Worm (Caenorhabditis elegans) whole organism, L4 larva: ENCODE results near the gene pfk-1.2.

Source experiments
- R02D3.7 ChIP-seq: fragments of 150-350 bp; sonication (generic microtip); optimal IDR thresholded peaks from 3 replicates; lab custom pipeline; 2014; ENCODE audit warnings: missing biosample characterization, missing genetic modification characterization
- T26A8.4 ChIP-seq: fragments of 200-800 bp; sonication (Bioruptor generic); IDR thresholded peaks from 2 replicates; pipeline ENCODE4 v1.3.6; 2022; ENCODE audit warnings: missing genetic modification characterization, missing compliant biosample characterization
- Y48G9A.11 ChIP-seq: fragments of 200-800 bp; sonication (Bioruptor generic); IDR thresholded peaks from 2 replicates; pipeline ENCODE4 v1.3.6; 2022; ENCODE audit warnings: missing genetic modification reagents, missing genetic modification characterization, missing compliant biosample characterization
- ZK337.2 ChIP-seq: fragments of 200-800 bp; sonication (Bioruptor generic); IDR thresholded peaks from 2 replicates; pipeline ENCODE4 v1.3.6; 2022; ENCODE audit warnings: missing genetic modification reagents, missing genetic modification characterization, missing compliant biosample characterization
- aha-1 ChIP-seq: fragments of 150-350 bp; peaks from one replicate; lab custom pipeline; 2014; ENCODE audit warnings: missing biosample characterization, missing genetic modification characterization
- ama-1 ChIP-seq: fragments of 150-350 bp; optimal IDR thresholded peaks from 2 replicates; lab custom pipeline; 2014; ENCODE audit warnings: inconsistent platforms, mixed read lengths
- arid-1 ChIP-seq: fragments of 200-800 bp; sonication (Bioruptor generic); conservative IDR thresholded peaks from 2 replicates; pipeline ENCODE4 v1.3.6; 2022; ENCODE audit warnings: missing genetic modification reagents, missing genetic modification characterization, missing compliant biosample characterization
- ceh-32 ChIP-seq: sonication (generic microtip); optimal IDR thresholded peaks from 2 replicates; lab custom pipeline; 2016; ENCODE audit warnings: mild to moderate bottlenecking, missing genetic modification characterization, missing compliant biosample characterization; ENCODE audit not compliant: poor library complexity
- ceh-82 ChIP-seq: sonication (generic microtip); optimal IDR thresholded peaks from 2 replicates; lab custom pipeline; 2017; ENCODE audit warnings: missing biosample characterization, missing genetic modification characterization
- ces-1 ChIP-seq: fragments of 150-350 bp; sonication (generic microtip); optimal IDR thresholded peaks from 4 replicates; lab custom pipeline; 2014; ENCODE audit warnings: missing biosample characterization, missing genetic modification reagents, missing genetic modification characterization
- ctbp-1 ChIP-seq: fragments of 200-800 bp; sonication (Bioruptor generic); IDR thresholded peaks from 2 replicates; pipeline ENCODE4 v1.3.6; 2022; ENCODE audit warnings: missing genetic modification reagents, missing genetic modification characterization, missing compliant biosample characterization
- daf-16 ChIP-seq, 3 experiments: sonication (generic microtip); optimal IDR thresholded peaks; 2 replicates each; lab custom pipeline; 2016 to 2017; ENCODE audit warnings: missing genetic modification characterization in 3 of 3, missing genetic modification reagents in 3 of 3, mild to moderate bottlenecking in 2 of 3, missing compliant biosample characterization in 2 of 3, missing biosample characterization in 1 of 3, moderate library complexity in 1 of 3
- daf-19 ChIP-seq: fragments of 200-800 bp; sonication (Bioruptor generic); conservative IDR thresholded peaks from 2 replicates; pipeline ENCODE4 v1.3.6; 2022; ENCODE audit warnings: missing genetic modification characterization, missing compliant biosample characterization
- dmd-9 ChIP-seq: fragments of 200-800 bp; sonication (Bioruptor generic); IDR thresholded peaks from 2 replicates; pipeline ENCODE4 v1.3.6; 2022; ENCODE audit warnings: missing genetic modification reagents, missing genetic modification characterization, missing compliant biosample characterization
- dve-1 ChIP-seq: sonication (generic microtip); optimal IDR thresholded peaks from 2 replicates; lab custom pipeline; 2017; ENCODE audit warnings: antibody characterized with exemption, mild to moderate bottlenecking, missing genetic modification characterization, missing compliant biosample characterization; ENCODE audit not compliant: insufficient read depth
- fkh-10 ChIP-seq: fragments of 150-350 bp; optimal IDR thresholded peaks from 2 replicates; lab custom pipeline; 2014; ENCODE audit warnings: missing biosample characterization, missing genetic modification reagents, missing genetic modification characterization
- hif-1 ChIP-seq, 2 experiments: sonication (generic microtip); optimal IDR thresholded peaks; 2 replicates each; lab custom pipeline; 2016 to 2017; ENCODE audit warnings: missing compliant biosample characterization in 2 of 2, missing genetic modification characterization in 2 of 2, missing genetic modification reagents in 2 of 2, missing genotype in 2 of 2, mild to moderate bottlenecking in 1 of 2
- hlh-11 ChIP-seq: fragments of 200-800 bp; sonication (Bioruptor generic); optimal IDR thresholded peaks from 2 replicates; lab custom pipeline; 2018; ENCODE audit warnings: mild to moderate bottlenecking, missing genetic modification characterization, missing compliant biosample characterization
- lin-1 ChIP-seq: fragments of 200-800 bp; sonication (Bioruptor generic); IDR thresholded peaks from 2 replicates; pipeline ENCODE4 v1.3.6; 2022; ENCODE audit warnings: missing genetic modification reagents, missing genetic modification characterization, missing compliant biosample characterization
- lin-29 ChIP-seq: fragments of 200-800 bp; sonication (Bioruptor generic); IDR thresholded peaks from 2 replicates; pipeline ENCODE4 v1.3.6; 2022; ENCODE audit warnings: missing genetic modification reagents, missing genetic modification characterization, missing compliant biosample characterization
- mdl-1 ChIP-seq, 2 experiments: fragments of 150-350 bp in 1 of 2; sonication (generic microtip) in 1 of 2; optimal IDR thresholded peaks; 2 replicates each; lab custom pipeline; 2014 to 2017; ENCODE audit warnings: missing biosample characterization in 2 of 2, missing genetic modification characterization in 2 of 2
- mep-1 ChIP-seq: fragments of 150-350 bp; sonication (generic microtip); optimal IDR thresholded peaks from 3 replicates; lab custom pipeline; 2014; ENCODE audit warnings: missing biosample characterization, missing genetic modification characterization
- nhr-28 ChIP-seq: fragments of 150-350 bp; optimal IDR thresholded peaks from 2 replicates; lab custom pipeline; 2014; ENCODE audit warnings: missing biosample characterization, missing genetic modification characterization
- nhr-42 ChIP-seq: fragments of 200-800 bp; sonication (Bioruptor generic); IDR thresholded peaks from 2 replicates; pipeline ENCODE4 v1.3.6; 2022; ENCODE audit warnings: missing genetic modification characterization, missing compliant biosample characterization
- nhr-77 ChIP-seq: fragments of 150-350 bp; optimal IDR thresholded peaks from 2 replicates; lab custom pipeline; 2014; ENCODE audit warnings: missing biosample characterization, missing genetic modification characterization
- sdz-12 ChIP-seq: fragments of 200-800 bp; sonication (Bioruptor generic); optimal IDR thresholded peaks from 2 replicates; lab custom pipeline; 2018; ENCODE audit warnings: mild to moderate bottlenecking, missing genetic modification characterization, missing compliant biosample characterization
- set-16 ChIP-seq: fragments of 200-800 bp; sonication (Bioruptor generic); IDR thresholded peaks from 2 replicates; pipeline ENCODE4 v1.3.6; 2022; ENCODE audit warnings: missing genetic modification reagents, missing genetic modification characterization, missing compliant biosample characterization
- spr-1 ChIP-seq: sonication (generic microtip); optimal IDR thresholded peaks from 2 replicates; lab custom pipeline; 2016; ENCODE audit warnings: mild to moderate bottlenecking, missing genetic modification characterization, missing compliant biosample characterization
- tra-1 ChIP-seq: fragments of 200-800 bp; sonication (Bioruptor generic); IDR thresholded peaks from 2 replicates; pipeline ENCODE4 v1.3.6; 2022; ENCODE audit warnings: missing genetic modification reagents, missing genetic modification characterization, missing compliant biosample characterization
- unc-130 ChIP-seq: sonication (generic microtip); optimal IDR thresholded peaks from 2 replicates; lab custom pipeline; 2016; ENCODE audit warnings: missing genetic modification reagents, missing genetic modification characterization, missing compliant biosample characterization
- unc-39 ChIP-seq: sonication (generic microtip); optimal IDR thresholded peaks from 2 replicates; lab custom pipeline; 2017; ENCODE audit warnings: missing biosample characterization, missing genetic modification characterization
- zfp-2 ChIP-seq: sonication (generic microtip); optimal IDR thresholded peaks from 2 replicates; lab custom pipeline; 2016; ENCODE audit warnings: mild to moderate bottlenecking, missing genetic modification characterization, missing compliant biosample characterization
- zfp-3 ChIP-seq: fragments of 200-800 bp; sonication (Bioruptor generic); conservative IDR thresholded peaks from 2 replicates; pipeline ENCODE4 v1.3.6; 2022; ENCODE audit warnings: missing genetic modification reagents, missing genetic modification characterization, missing compliant biosample characterization

The pfk-1.2 gene

DNA sequence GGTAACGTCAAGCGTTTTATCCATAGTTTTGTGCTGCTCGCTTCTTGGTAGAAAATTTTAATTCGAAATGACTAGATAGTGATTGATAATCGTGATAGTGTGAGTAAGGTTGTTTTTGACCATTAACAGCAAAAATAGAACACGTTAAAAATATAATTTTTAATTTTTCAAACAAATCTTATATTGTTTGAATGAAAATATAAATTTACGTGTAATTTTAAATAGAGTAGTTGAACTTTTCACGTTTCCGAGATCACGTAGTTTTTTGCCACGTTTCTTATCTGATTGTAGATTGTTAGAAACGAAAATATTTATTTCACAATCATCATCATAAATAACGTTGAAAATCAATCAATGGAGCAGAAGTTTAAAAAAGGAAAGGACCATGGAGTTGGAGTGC lies at the start of gene pfk-1.2, which contains the start of gene C50F4.10:
Gene pfk-1.2, plus strand, starts transcription at position 325 of the 400 bp plus-strand sequence.
Gene C50F4.10, minus strand, starts transcription at position 101 of the 400 bp plus-strand sequence.
- TF ChIP-seq hif-1 (tag; optimal IDR thresholded peaks at IDR 0.05; lab: Kevin White, UChicago): no peak
- no peak for TF ChIP-seq set-16 (GFP tag; lab: Robert Waterston, UW)
- TF ChIP-seq R02D3.7 (tag; lab: Kevin White, UChicago): no peak
- TF ChIP-seq arid-1 (GFP tag; lab: Robert Waterston, UW): no peak
- TF ChIP-seq zfp-2: no peak
- TF ChIP-seq ama-1 (lab: Kevin White, UChicago): no peak
- no peak for TF ChIP-seq daf-19 (GFP tag; lab: Robert Waterston, UW)
- TF ChIP-seq lin-29 (GFP tag; lab: Robert Waterston, UW): no peak
- TF ChIP-seq ceh-82: no peak
- no peak for TF ChIP-seq ZK337.2
- no peak for TF ChIP-seq ceh-32
- TF ChIP-seq sdz-12 (GFP tag; lab: Kevin White, UChicago): no peak
- TF ChIP-seq, all 104 proteins: peak for 0

ce11 chrV:9483738-9484256 lies 47.8 kb upstream of the pfk-1.2 start, which contains the start of gene K06A4.2:
Gene K06A4.2, plus strand, starts transcription at chrV:9484206.
- TF ChIP-seq nhr-42 (GFP tag; lab: Robert Waterston, UW) (no peak), ces-1 (peak; percentile 62), spr-1 (tag; lab: Kevin White, UChicago) (no peak), ctbp-1 (0 out of 2 replicates have a peak, but pooled peaks have one; percentile 19), fkh-10 (GFP tag; lab: Kevin White, UChicago) (peak; percentile 93), T26A8.4 (GFP tag; lab: Robert Waterston, UW) (no peak), zfp-3 (GFP tag; lab: Robert Waterston, UW) (no peak)

DNA sequence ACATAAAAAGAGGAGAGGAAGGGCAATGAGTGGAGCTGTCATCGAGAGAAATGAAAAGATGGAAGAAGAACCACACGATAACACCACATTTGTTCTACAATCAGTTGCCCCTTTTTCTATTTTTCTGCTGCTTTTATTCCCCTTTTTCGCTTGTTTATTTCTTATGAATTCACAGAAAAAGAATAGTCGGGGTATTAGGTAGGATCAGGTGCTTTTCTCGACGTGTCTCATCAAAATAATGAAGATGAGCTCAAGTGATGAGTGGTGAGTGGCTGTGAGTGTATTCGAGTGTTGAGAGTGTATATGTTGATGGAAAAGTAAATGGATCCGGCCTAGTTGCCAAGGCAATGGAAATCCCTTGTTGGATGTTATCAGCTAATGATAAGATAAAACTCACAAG lies 46.1 kb upstream of the pfk-1.2 start:
- TF ChIP-seq aha-1 (tag; lab: Kevin White, UChicago): peak; percentile 67
- no peak for TF ChIP-seq unc-130 (GFP tag; lab: Kevin White, UChicago)

ce11 chrV:9489411-9489810 lies 42.2 kb upstream of the pfk-1.2 start, which contains the start of gene K06A4.10:
Gene K06A4.10, minus strand, starts transcription at chrV:9489800.
- TF ChIP-seq dve-1 (peak; percentile 31), mdl-1 (tag; optimal IDR thresholded peaks at IDR 0.05; lab: Kevin White, UChicago) (peak in 1 of 2 experiments; percentile 38), tra-1 (GFP tag; lab: Robert Waterston, UW) (peak; percentile 18; the same call in 1 of the 2 replicates), unc-39 (no peak), hlh-11 (tag; lab: Kevin White, UChicago) (peak; percentile 53), nhr-77 (peak; percentile 36), Y48G9A.11 (no peak), nhr-28 (tag; lab: Kevin White, UChicago) (peak; percentile 13), daf-16 (GFP tag; optimal IDR thresholded peaks at IDR 0.05; lab: Kevin White, UChicago) (no peak), daf-16 (tag; optimal IDR thresholded peaks at IDR 0.05; lab: Kevin White, UChicago) (peak; percentile 64), lin-1 (GFP tag; lab: Robert Waterston, UW) (peak; percentile 45; the same call in 1 of the 2 replicates), dmd-9 (GFP tag; lab: Robert Waterston, UW) (no peak), mep-1 (tag; lab: Kevin White, UChicago) (no peak)
